Worm (Caenorhabditis elegans) whole organism, L1 larva: ENCODE results near the gene lin-39.

Experiments
- ama-1 ChIP-seq: fragments of 150-350 bp; optimal IDR thresholded peaks from 2 replicates; lab custom pipeline; 2014
- ceh-88 ChIP-seq: fragments of 200-800 bp; sonication (Bioruptor generic); IDR thresholded peaks from 2 replicates; pipeline ENCODE4 v1.3.6; 2022; ENCODE audit warnings: missing genetic modification characterization, missing compliant biosample characterization
- elt-3 ChIP-seq, 6 experiments: fragments of 150-350 bp in 1 of 6; sonication (generic microtip); optimal IDR thresholded peaks; 2 replicates each; lab custom pipeline; 2017 to 2018; ENCODE audit warnings: missing biosample characterization in 6 of 6, missing genetic modification characterization in 6 of 6, inconsistent platforms in 1 of 6
- fkh-10 ChIP-seq: sonication (generic microtip); optimal IDR thresholded peaks from 2 replicates; lab custom pipeline; 2017; ENCODE audit warnings: missing biosample characterization, missing genetic modification reagents, missing genetic modification characterization
- fos-1 ChIP-seq: fragments of 150-350 bp; optimal IDR thresholded peaks from 2 replicates; lab custom pipeline; 2014; ENCODE audit warnings: missing biosample characterization, missing genetic modification characterization
- hlh-4 ChIP-seq: sonication (generic microtip); optimal IDR thresholded peaks from 2 replicates; lab custom pipeline; 2016; ENCODE audit warnings: mild to moderate bottlenecking, missing genetic modification characterization, missing compliant biosample characterization
- hpl-2 ChIP-seq: fragments of 150-350 bp; optimal IDR thresholded peaks from 2 replicates; lab custom pipeline; 2014; ENCODE audit warnings: missing biosample characterization, missing genetic modification reagents, missing genetic modification characterization
- isw-1 ChIP-seq: fragments of 200-800 bp; sonication (Bioruptor generic); IDR thresholded peaks from 2 replicates; pipeline ENCODE4 v1.3.6; 2022; ENCODE audit warnings: missing genetic modification characterization, missing compliant biosample characterization
- lin-15B ChIP-seq: fragments of 150-350 bp; sonication (generic microtip); optimal IDR thresholded peaks from 3 replicates; lab custom pipeline; 2014; ENCODE audit warnings: missing biosample characterization, missing genetic modification characterization
- nhr-12 ChIP-seq: sonication (generic microtip); optimal IDR thresholded peaks from 2 replicates; lab custom pipeline; 2017; ENCODE audit warnings: missing biosample characterization, missing genetic modification characterization
- pag-3 ChIP-seq: sonication (generic microtip); optimal IDR thresholded peaks from 2 replicates; lab custom pipeline; 2017; ENCODE audit warnings: missing genetic modification characterization, mild to moderate bottlenecking, missing compliant biosample characterization, antibody characterized with exemption, borderline replicate concordance; ENCODE audit not compliant: insufficient read depth
- skn-1 ChIP-seq: fragments of 150-350 bp; optimal IDR thresholded peaks from 2 replicates; lab custom pipeline; 2014; ENCODE audit warnings: missing biosample characterization, missing genetic modification characterization
- snpc-4 ChIP-seq: fragments of 150-350 bp; optimal IDR thresholded peaks from 2 replicates; lab custom pipeline; 2014; ENCODE audit warnings: missing biosample characterization, missing genetic modification characterization
- xbp-1 ChIP-seq: sonication (generic microtip); optimal IDR thresholded peaks from 2 replicates; lab custom pipeline; 2016; ENCODE audit warnings: missing genetic modification characterization, missing compliant biosample characterization

DNA sequence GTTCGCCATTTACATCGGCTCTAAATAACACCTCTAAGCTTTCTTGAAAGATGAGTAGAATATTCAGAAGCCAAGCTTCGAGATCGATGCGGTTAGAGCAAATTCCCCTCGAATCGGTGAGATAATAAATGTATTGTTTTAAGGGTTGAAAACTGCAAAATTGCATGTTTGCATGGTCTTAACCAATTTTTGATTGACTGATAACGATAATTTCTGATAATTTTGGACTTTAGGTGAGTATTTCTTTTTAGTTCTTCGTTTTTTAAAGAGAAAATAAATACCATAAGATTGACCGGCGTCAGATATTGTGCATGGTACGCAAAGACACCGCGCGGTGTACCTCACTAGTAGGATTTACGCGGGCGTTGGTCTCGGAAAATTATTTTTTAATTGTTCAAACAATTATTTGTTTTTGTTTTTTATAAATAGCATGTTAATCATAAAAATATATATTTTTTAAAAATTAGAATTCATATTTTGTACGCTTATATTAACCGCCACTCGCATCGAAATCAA, 47.8 kb upstream of the lin-39 start, which contains the start of gene cup-5:
- TF ChIP-seq snpc-4 (tag; lab: Kevin White, UChicago) (no peak), isw-1 (GFP tag; lab: Robert Waterston, UW) (no peak), fos-1 (tag; lab: Kevin White, UChicago) (no peak), elt-3 (tag; optimal IDR thresholded peaks at IDR 0.05; lab: Kevin White, UChicago) (peak in 1 of 6 experiments; percentile 23), ama-1 (no peak), skn-1 (no peak), ceh-88 (GFP tag; lab: Robert Waterston, UW) (no peak), fkh-10 (GFP tag; lab: Kevin White, UChicago) (no peak), nhr-12 (tag; lab: Kevin White, UChicago) (no peak), pag-3 (tag; lab: Kevin White, UChicago) (no peak), hlh-4 (tag; lab: Kevin White, UChicago) (no peak), xbp-1 (tag; lab: Kevin White, UChicago) (peak; percentile 30), lin-15B (tag; lab: Kevin White, UChicago) (no peak), hpl-2 (GFP tag; lab: Kevin White, UChicago) (no peak)
